Worm (Caenorhabditis elegans) whole organism, L1 larva: ENCODE measurements around the gene clic-1.

ENCODE experiments used
- efl-1 ChIP-seq, 4 experiments: fragments of 150-350 bp; optimal IDR thresholded peaks in 3 of 4; peaks in 1 of 4; 1 replicate in 1 of 4; 2 replicates in 3 of 4; lab custom pipeline; 2014; ENCODE audit warnings: missing biosample characterization in 2 of 4, missing genetic modification characterization in 2 of 4, missing genetic modification reagents in 2 of 4
- fos-1 ChIP-seq: fragments of 150-350 bp; optimal IDR thresholded peaks from 2 replicates; lab custom pipeline; 2014; ENCODE audit warnings: missing biosample characterization, missing genetic modification characterization
- lin-15B ChIP-seq: fragments of 150-350 bp; sonication (generic microtip); optimal IDR thresholded peaks from 3 replicates; lab custom pipeline; 2014; ENCODE audit warnings: missing biosample characterization, missing genetic modification characterization
- nhr-71 ChIP-seq: sonication (generic microtip); optimal IDR thresholded peaks from 2 replicates; lab custom pipeline; 2016; ENCODE audit warnings: mild to moderate bottlenecking, missing genetic modification characterization, moderate library complexity, missing compliant biosample characterization
- pax-3 ChIP-seq: fragments of 200-800 bp; sonication (Bioruptor generic); optimal IDR thresholded peaks from 2 replicates; lab custom pipeline; 2018; ENCODE audit warnings: mild to moderate bottlenecking, missing genetic modification characterization, moderate library complexity, missing compliant biosample characterization

clic-1 gene

DNA sequence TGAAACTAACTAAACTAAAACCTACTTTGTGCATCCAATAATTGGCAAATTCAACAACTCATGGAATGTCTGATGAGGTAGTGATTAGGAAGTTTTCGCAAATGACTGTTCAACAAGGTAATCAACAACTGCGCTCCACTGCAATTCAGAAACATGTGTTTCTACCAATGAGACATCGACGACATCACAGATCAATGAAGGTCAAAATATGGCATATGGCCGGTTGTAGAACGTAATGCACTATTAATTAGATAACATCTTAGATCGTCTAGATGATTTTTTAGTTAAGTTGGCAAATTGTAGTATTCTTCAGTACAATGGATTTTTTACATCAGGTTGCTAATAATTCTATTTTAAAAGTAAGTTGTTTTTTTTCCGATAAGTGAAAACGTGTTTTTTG lies 48.5 kb downstream of the clic-1 start, which contains the start of the genes nhr-94 and nhr-152 (continued):
- TF ChIP-seq lin-15B (no peak), pax-3 (no peak), nhr-71 (peak; percentile 48)

- no peak for TF ChIP-seq efl-1 (optimal IDR thresholded peaks at IDR 0.05; lab: Kevin White, UChicago)
- peak in 1 of 2 experiments; percentile 84 for TF ChIP-seq efl-1 (GFP tag; optimal IDR thresholded peaks at IDR 0.05 in 1 of 2; lab: Kevin White, UChicago)
- no peak for TF ChIP-seq fos-1 (tag; lab: Kevin White, UChicago)
These were observed 50.6 kb downstream of the clic-1 start, which contains the start of gene sre-11 for ce11 chrV:7683907-7684655. Gene sre-11 (minus strand): TSS chrV:7683957.
